Worm (Caenorhabditis elegans) whole organism, young adult: ENCODE measurements around the gene ceh-86.

Source experiments
- B0019.2 ChIP-seq: fragments of 200-800 bp; sonication (Bioruptor generic); conservative IDR thresholded peaks from 2 replicates; pipeline ENCODE4 v1.3.6; 2022; ENCODE audit warnings: missing genetic modification reagents, missing genetic modification characterization, missing compliant biosample characterization
- C06A6.2 ChIP-seq: fragments of 200-800 bp; sonication (Bioruptor generic); conservative IDR thresholded peaks from 2 replicates; pipeline ENCODE4 v1.3.6; 2022; ENCODE audit warnings: missing genetic modification characterization, missing compliant biosample characterization
- F10E7.11 ChIP-seq: sonication (generic microtip); optimal IDR thresholded peaks from 2 replicates; lab custom pipeline; 2017; ENCODE audit warnings: mild to moderate bottlenecking, missing genetic modification characterization, moderate library complexity, missing compliant biosample characterization
- F52B5.7 ChIP-seq: sonication (generic microtip); optimal IDR thresholded peaks from 2 replicates; lab custom pipeline; 2016; ENCODE audit warnings: mild to moderate bottlenecking, missing genetic modification characterization, missing compliant biosample characterization
- F55B11.4 ChIP-seq: sonication (generic microtip); optimal IDR thresholded peaks from 2 replicates; lab custom pipeline; 2016; ENCODE audit warnings: missing compliant biosample characterization, missing genetic modification characterization, borderline replicate concordance; ENCODE audit not compliant: insufficient read depth
- K11D2.4 ChIP-seq: fragments of 200-800 bp; sonication (Bioruptor generic); IDR thresholded peaks from 2 replicates; pipeline ENCODE4 v1.3.6; 2022; ENCODE audit warnings: missing genetic modification reagents, missing genetic modification characterization, missing compliant biosample characterization
- K12H6.12 ChIP-seq: fragments of 200-800 bp; sonication (Bioruptor generic); optimal IDR thresholded peaks from 2 replicates; lab custom pipeline; 2018; ENCODE audit warnings: mild to moderate bottlenecking, missing genetic modification characterization, missing compliant biosample characterization
- T07F8.4 ChIP-seq: sonication (generic microtip); optimal IDR thresholded peaks from 2 replicates; lab custom pipeline; 2016; ENCODE audit warnings: mild to moderate bottlenecking, missing genetic modification characterization, moderate library complexity, missing compliant biosample characterization
- Y79H2A.3 ChIP-seq: fragments of 200-800 bp; sonication (Bioruptor generic); conservative IDR thresholded peaks from 2 replicates; pipeline ENCODE4 v1.3.6; 2022; ENCODE audit warnings: missing genetic modification reagents, missing genetic modification characterization, missing compliant biosample characterization
- atf-7 ChIP-seq: sonication (generic microtip); optimal IDR thresholded peaks from 2 replicates; lab custom pipeline; 2017; ENCODE audit warnings: mild to moderate bottlenecking, missing genetic modification characterization, missing compliant biosample characterization
- attf-6 ChIP-seq: fragments of 200-800 bp; sonication (Bioruptor generic); IDR thresholded peaks from 2 replicates; pipeline ENCODE4 v1.3.6; 2022; ENCODE audit warnings: missing genetic modification reagents, missing genetic modification characterization, missing compliant biosample characterization
- bed-2 ChIP-seq: fragments of 200-800 bp; sonication (Bioruptor generic); IDR thresholded peaks from 2 replicates; pipeline ENCODE4 v1.3.6; 2022; ENCODE audit warnings: missing genetic modification reagents, missing genetic modification characterization, missing compliant biosample characterization
- ccch-3 ChIP-seq: fragments of 200-800 bp; sonication (Bioruptor generic); optimal IDR thresholded peaks from 2 replicates; lab custom pipeline; 2018; ENCODE audit warnings: mild to moderate bottlenecking, missing genetic modification characterization, missing compliant biosample characterization
- cebp-1 ChIP-seq, 2 experiments: fragments of 200-800 bp in 1 of 2; sonication (Bioruptor generic) in 1 of 2; sonication (generic microtip) in 1 of 2; IDR thresholded peaks in 1 of 2; optimal IDR thresholded peaks in 1 of 2; 2 replicates each; pipeline versions ENCODE4 v1.3.6 to Lab custom; 2017 to 2022; ENCODE audit warnings: missing compliant biosample characterization in 2 of 2, missing genetic modification characterization in 2 of 2, mild to moderate bottlenecking in 1 of 2, missing genetic modification reagents in 1 of 2, moderate library complexity in 1 of 2
- chd-7 ChIP-seq: sonication (generic microtip); optimal IDR thresholded peaks from 2 replicates; lab custom pipeline; 2016; ENCODE audit warnings: mild to moderate bottlenecking, missing genetic modification characterization, moderate library complexity, missing compliant biosample characterization
- dpff-1 ChIP-seq: sonication (generic microtip); optimal IDR thresholded peaks from 2 replicates; lab custom pipeline; 2017; ENCODE audit warnings: mild to moderate bottlenecking, missing genetic modification characterization, missing compliant biosample characterization
- egrh-3 ChIP-seq: fragments of 200-800 bp; sonication (Bioruptor generic); IDR thresholded peaks from 2 replicates; pipeline ENCODE4 v1.3.6; 2022; ENCODE audit warnings: missing genetic modification reagents, missing genetic modification characterization, missing compliant biosample characterization
- ekl-4 ChIP-seq: fragments of 200-800 bp; sonication (Bioruptor generic); IDR thresholded peaks from 2 replicates; pipeline ENCODE4 v1.3.6; 2022; ENCODE audit warnings: missing genetic modification reagents, missing genetic modification characterization, missing compliant biosample characterization
- ets-4 ChIP-seq: fragments of 200-800 bp; sonication (Bioruptor generic); optimal IDR thresholded peaks from 2 replicates; lab custom pipeline; 2018; ENCODE audit warnings: mild to moderate bottlenecking, missing genetic modification characterization, missing compliant biosample characterization
- gei-17 ChIP-seq: fragments of 200-800 bp; sonication (Bioruptor generic); optimal IDR thresholded peaks from 2 replicates; lab custom pipeline; 2018; ENCODE audit warnings: mild to moderate bottlenecking, missing genetic modification characterization, missing compliant biosample characterization
- hmg-20 ChIP-seq: fragments of 200-800 bp; sonication (Bioruptor generic); IDR thresholded peaks from 2 replicates; pipeline ENCODE4 v1.3.6; 2022; ENCODE audit warnings: missing genetic modification reagents, missing genetic modification characterization, missing compliant biosample characterization
- hrde-1 ChIP-seq: sonication (generic microtip); optimal IDR thresholded peaks from 2 replicates; lab custom pipeline; 2016; ENCODE audit warnings: missing genetic modification characterization, mild to moderate bottlenecking, missing compliant biosample characterization, moderate library complexity, missing genotype, missing genetic modification reagents, borderline replicate concordance
- let-526 ChIP-seq: fragments of 200-800 bp; sonication (Bioruptor generic); IDR thresholded peaks from 2 replicates; pipeline ENCODE4 v1.3.6; 2022; ENCODE audit warnings: missing genetic modification reagents, missing genetic modification characterization, missing compliant biosample characterization
- let-607 ChIP-seq, 2 experiments: fragments of 200-800 bp in 1 of 2; sonication (Bioruptor generic) in 1 of 2; sonication (generic microtip) in 1 of 2; optimal IDR thresholded peaks; 2 replicates each; lab custom pipeline; 2016 to 2018; ENCODE audit warnings: mild to moderate bottlenecking in 2 of 2, missing compliant biosample characterization in 2 of 2, missing genetic modification characterization in 2 of 2, moderate library complexity in 2 of 2, missing genotype in 1 of 2
- lin-26 ChIP-seq: fragments of 200-800 bp; sonication (Bioruptor generic); IDR thresholded peaks from 2 replicates; pipeline ENCODE4 v1.3.6; 2022; ENCODE audit warnings: missing genetic modification reagents, missing genetic modification characterization, missing compliant biosample characterization
- lir-1 ChIP-seq: fragments of 200-800 bp; sonication (Bioruptor generic); conservative IDR thresholded peaks from 2 replicates; pipeline ENCODE4 v1.3.6; 2022; ENCODE audit warnings: missing genetic modification reagents, missing genetic modification characterization, missing compliant biosample characterization
- lsl-1 ChIP-seq: fragments of 200-800 bp; sonication (Bioruptor generic); optimal IDR thresholded peaks from 2 replicates; lab custom pipeline; 2018; ENCODE audit warnings: mild to moderate bottlenecking, missing genetic modification characterization, moderate library complexity, missing compliant biosample characterization
- lsy-27 ChIP-seq: sonication (generic microtip); optimal IDR thresholded peaks from 2 replicates; lab custom pipeline; 2017; ENCODE audit warnings: missing genetic modification characterization, mild to moderate bottlenecking, missing compliant biosample characterization, antibody characterized with exemption, missing genotype, borderline replicate concordance; ENCODE audit not compliant: insufficient read depth
- madf-10 ChIP-seq: sonication (generic microtip); optimal IDR thresholded peaks from 2 replicates; lab custom pipeline; 2016; ENCODE audit warnings: mild to moderate bottlenecking, missing genetic modification characterization, missing compliant biosample characterization
- madf-6 ChIP-seq: fragments of 200-800 bp; sonication (Bioruptor generic); IDR thresholded peaks from 2 replicates; pipeline ENCODE4 v1.3.6; 2022; ENCODE audit warnings: missing genetic modification reagents, missing genetic modification characterization, missing compliant biosample characterization
- mcd-1 ChIP-seq: fragments of 200-800 bp; sonication (Bioruptor generic); IDR thresholded peaks from 2 replicates; pipeline ENCODE4 v1.3.6; 2022; ENCODE audit warnings: missing genetic modification reagents, missing genetic modification characterization, missing compliant biosample characterization
- nfya-1 ChIP-seq: sonication (generic microtip); optimal IDR thresholded peaks from 2 replicates; lab custom pipeline; 2017; ENCODE audit warnings: antibody characterized with exemption, missing compliant biosample characterization, missing genetic modification characterization, borderline replicate concordance; ENCODE audit not compliant: insufficient read depth
- nfyb-1 ChIP-seq: fragments of 200-800 bp; sonication (Bioruptor generic); IDR thresholded peaks from 2 replicates; pipeline ENCODE4 v1.3.6; 2022; ENCODE audit warnings: missing genetic modification reagents, missing genetic modification characterization, missing compliant biosample characterization
- pbrm-1 ChIP-seq: fragments of 200-800 bp; sonication (Bioruptor generic); IDR thresholded peaks from 2 replicates; pipeline ENCODE4 v1.3.6; 2022; ENCODE audit warnings: missing genetic modification reagents, missing genetic modification characterization, missing compliant biosample characterization
- pha-4 ChIP-seq: fragments of 150-350 bp; sonication (generic microtip); optimal IDR thresholded peaks from 2 replicates; lab custom pipeline; 2014; ENCODE audit warnings: missing biosample characterization, missing genetic modification reagents, missing genetic modification characterization
- repo-1 ChIP-seq: sonication (generic microtip); optimal IDR thresholded peaks from 2 replicates; lab custom pipeline; 2017; ENCODE audit warnings: mild to moderate bottlenecking, missing genetic modification characterization, missing compliant biosample characterization
- rpc-1 ChIP-seq, 2 experiments: fragments of 150-350 bp in 1 of 2; sonication (generic microtip) in 1 of 2; optimal IDR thresholded peaks; 2 replicates each; lab custom pipeline; 2014 to 2018; ENCODE audit warnings: missing biosample characterization in 1 of 2, missing genetic modification characterization in 1 of 2, missing genetic modification reagents in 1 of 2, missing genotype in 1 of 2
- sea-2 ChIP-seq: fragments of 200-800 bp; sonication (Bioruptor generic); IDR thresholded peaks from 2 replicates; pipeline ENCODE4 v1.3.6; 2022; ENCODE audit warnings: missing genetic modification characterization, missing compliant biosample characterization
- snpc-1.3 ChIP-seq: sonication (generic microtip); optimal IDR thresholded peaks from 2 replicates; lab custom pipeline; 2017; ENCODE audit warnings: missing genetic modification characterization, mild to moderate bottlenecking, missing compliant biosample characterization, antibody characterized with exemption, moderate library complexity, missing genotype, missing genetic modification reagents; ENCODE audit not compliant: insufficient read depth
- snpc-3.4 ChIP-seq: sonication (generic microtip); optimal IDR thresholded peaks from 2 replicates; lab custom pipeline; 2017; ENCODE audit warnings: missing genetic modification characterization, mild to moderate bottlenecking, missing compliant biosample characterization, antibody characterized with exemption, moderate library complexity, missing genotype, missing genetic modification reagents
- tlf-1 ChIP-seq: fragments of 200-800 bp; sonication (Bioruptor generic); optimal IDR thresholded peaks from 2 replicates; lab custom pipeline; 2018; ENCODE audit warnings: mild to moderate bottlenecking, missing genetic modification characterization, missing compliant biosample characterization
- xnd-1 ChIP-seq: sonication (generic microtip); optimal IDR thresholded peaks from 2 replicates; lab custom pipeline; 2016; ENCODE audit warnings: missing genotype, missing genetic modification reagents, missing genetic modification characterization, missing compliant biosample characterization
- zim-3 ChIP-seq: sonication (generic microtip); optimal IDR thresholded peaks from 2 replicates; lab custom pipeline; 2017; ENCODE audit warnings: mild to moderate bottlenecking, missing genetic modification characterization, moderate library complexity, missing compliant biosample characterization
- ztf-18 ChIP-seq: sonication (generic microtip); optimal IDR thresholded peaks from 2 replicates; lab custom pipeline; 2016; ENCODE audit warnings: missing genotype, mild to moderate bottlenecking, missing genetic modification characterization, missing compliant biosample characterization
- ztf-26 ChIP-seq: sonication (generic microtip); optimal IDR thresholded peaks from 2 replicates; lab custom pipeline; 2017; ENCODE audit warnings: missing genetic modification characterization, missing compliant biosample characterization
- ztf-3 ChIP-seq: fragments of 200-800 bp; sonication (Bioruptor generic); optimal IDR thresholded peaks from 2 replicates; lab custom pipeline; 2018; ENCODE audit warnings: mild to moderate bottlenecking, missing genetic modification characterization, missing compliant biosample characterization

ceh-86 gene

ce11 chrII:2378465-2379009 is 53.3 kb downstream of the ceh-86 start (continued):
- TF ChIP-seq B0019.2 (no peak), ztf-3 (GFP tag; lab: Kevin White, UChicago) (peak; percentile 80), ccch-3 (GFP tag; lab: Kevin White, UChicago) (no peak), chd-7 (tag; lab: Kevin White, UChicago) (peak; percentile 31), ztf-18 (tag; lab: Kevin White, UChicago) (peak; percentile 12), bed-2 (no peak), C06A6.2 (GFP tag; lab: Robert Waterston, UW) (peak; percentile 61), lir-1 (0 out of 2 replicates have a peak, but pooled peaks have one; percentile 45), nfya-1 (tag; lab: Kevin White, UChicago) (no peak), egrh-3 (GFP tag; lab: Robert Waterston, UW) (no peak), pha-4 (tag; lab: Kevin White, UChicago) (no peak), K11D2.4 (GFP tag; lab: Robert Waterston, UW) (0 out of 2 replicates have a peak, but pooled peaks have one; percentile 20), dpff-1 (tag; lab: Kevin White, UChicago) (no peak), cebp-1 (GFP tag; IDR thresholded peaks at IDR 0.05; lab: Robert Waterston, UW) (no peak), cebp-1 (tag; optimal IDR thresholded peaks at IDR 0.05; lab: Kevin White, UChicago) (no peak), mcd-1 (GFP tag; lab: Robert Waterston, UW) (no peak; the same call in none of the 2 replicates), zim-3 (tag; lab: Kevin White, UChicago) (no peak), snpc-1.3 (tag; lab: Kevin White, UChicago) (no peak), lsl-1 (no peak), tlf-1 (peak; percentile 84), attf-6 (GFP tag; lab: Robert Waterston, UW) (no peak), T07F8.4 (no peak), ets-4 (GFP tag; lab: Kevin White, UChicago) (peak; percentile 99), sea-2 (no peak), repo-1 (tag; lab: Kevin White, UChicago) (peak; percentile 76), hmg-20 (GFP tag; lab: Robert Waterston, UW) (no peak), let-607 (tag; optimal IDR thresholded peaks at IDR 0.05; lab: Kevin White, UChicago) (peak; percentile 79 to 88), rpc-1 (optimal IDR thresholded peaks at IDR 0.05; lab: Kevin White, UChicago) (no peak), rpc-1 (tag; optimal IDR thresholded peaks at IDR 0.05; lab: Kevin White, UChicago) (no peak), madf-6 (no peak), Y79H2A.3 (no peak), gei-17 (GFP tag; lab: Kevin White, UChicago) (peak; percentile 61), ztf-26 (tag; lab: Kevin White, UChicago) (peak; percentile 19), let-526 (0 out of 2 replicates have a peak, but pooled peaks have one; percentile 17), F52B5.7 (tag; lab: Kevin White, UChicago) (no peak), ekl-4 (no peak), atf-7 (peak; percentile 99), F55B11.4 (tag; lab: Kevin White, UChicago) (no peak), snpc-3.4 (tag; lab: Kevin White, UChicago) (no peak), K12H6.12 (tag; lab: Kevin White, UChicago) (no peak), pbrm-1 (GFP tag; lab: Robert Waterston, UW) (peak; percentile 28; the same call in 1 of the 2 replicates), F10E7.11 (no peak), lsy-27 (tag; lab: Kevin White, UChicago) (no peak), nfyb-1 (GFP tag; lab: Robert Waterston, UW) (peak; percentile 91), lin-26 (no peak), xnd-1 (tag; lab: Kevin White, UChicago) (no peak), madf-10 (tag; lab: Kevin White, UChicago) (peak; percentile 41), hrde-1 (tag; lab: Kevin White, UChicago) (no peak)
